Fruit fly (Drosophila melanogaster) whole organism: ENCODE measurements around the gene Syn.

Experiments used
- CG8478 ChIP-seq: fragments of >200 bp; optimal IDR thresholded peaks from 2 replicates; lab custom pipeline; 2018; ENCODE audit warnings: inconsistent platforms
- EcR ChIP-seq, 2 experiments: fragments of >200 bp; optimal IDR thresholded peaks; 2 replicates each; lab custom pipeline; 2017; ENCODE audit warnings: missing biosample characterization in 2 of 2, missing genetic modification characterization in 2 of 2, missing genetic modification reagents in 2 of 2
- pan ChIP-seq: fragments of >200 bp; optimal IDR thresholded peaks from 2 replicates; lab custom pipeline; 2017
- psq ChIP-seq: fragments of >200 bp; optimal IDR thresholded peaks from 2 replicates; lab custom pipeline; 2017
- usp ChIP-seq: fragments of >200 bp; optimal IDR thresholded peaks from 2 replicates; lab custom pipeline; 2017; ENCODE audit warnings: missing biosample characterization, missing genetic modification characterization, mixed read lengths

DNA sequence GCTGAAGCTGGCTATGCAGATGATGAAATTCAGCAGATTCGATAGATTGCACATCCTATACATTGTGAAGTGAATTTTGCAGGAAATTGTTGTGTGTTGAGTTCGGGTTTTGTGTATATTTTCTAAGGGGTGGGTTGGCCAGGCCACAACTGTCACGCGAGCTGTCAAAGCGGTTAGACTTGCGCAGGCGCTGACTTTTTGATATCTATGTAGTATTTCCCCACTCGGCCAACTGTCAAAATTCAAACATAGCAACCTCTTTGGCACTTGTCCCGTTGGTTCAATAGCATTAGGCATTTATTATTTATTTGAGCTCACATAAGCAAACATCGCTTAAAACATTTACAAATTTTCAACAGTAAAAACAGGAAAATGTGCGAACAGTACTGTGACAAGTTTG lies 34.1 kb downstream of the Syn start, which contains the start of the genes CG12817 and CG34107:
- no peak for TF ChIP-seq psq (lab: Kevin White, UChicago)
- TF ChIP-seq usp (GFP tag; lab: Kevin White, UChicago): no peak
- no peak for TF ChIP-seq pan
- no peak for TF ChIP-seq EcR (GFP tag; optimal IDR thresholded peaks at IDR 0.05; lab: Kevin White, UChicago)
- no peak for TF ChIP-seq CG8478 (lab: Kevin White, UChicago)
